Fruit fly (Drosophila melanogaster) whole organism, embryonic: Measurements from ENCODE around the gene CG9737.
A peak's percentile ranks its signal among the peaks of the same experiment; 100 is the strongest.

ENCODE experiments used
- Atf-2 ChIP-seq: fragments of 200-800 bp; sonication (Bioruptor generic); optimal IDR thresholded peaks from 2 replicates; lab custom pipeline; 2016; ENCODE audit warnings: missing biosample characterization, missing genetic modification characterization
- CG10267 ChIP-seq: fragments of 200-800 bp; sonication (Bioruptor generic); optimal IDR thresholded peaks from 2 replicates; lab custom pipeline; 2018; ENCODE audit warnings: missing biosample characterization, mild to moderate bottlenecking, missing genetic modification characterization, moderate library complexity
- CG12299 ChIP-seq: fragments of 200-800 bp; sonication (Bioruptor generic); optimal IDR thresholded peaks from 2 replicates; lab custom pipeline; 2018; ENCODE audit warnings: missing biosample characterization, mild to moderate bottlenecking, missing genetic modification characterization
- CG12744 ChIP-seq: fragments of 200-800 bp; sonication (Bioruptor generic); optimal IDR thresholded peaks from 2 replicates; lab custom pipeline; 2016; ENCODE audit warnings: missing biosample characterization, missing genetic modification characterization
- CG12942 ChIP-seq: fragments of 200-800 bp; sonication (Bioruptor generic); optimal IDR thresholded peaks from 3 replicates; lab custom pipeline; 2016; ENCODE audit warnings: missing biosample characterization, missing genetic modification characterization
- CG13775 ChIP-seq: fragments of 200-800 bp; sonication (Bioruptor generic); optimal IDR thresholded peaks from 3 replicates; lab custom pipeline; 2017; ENCODE audit warnings: missing biosample characterization, mild to moderate bottlenecking, missing genetic modification characterization
- CG16863 ChIP-seq: fragments of 200-800 bp; sonication (Bioruptor generic); optimal IDR thresholded peaks from 3 replicates; lab custom pipeline; 2016; ENCODE audit warnings: missing biosample characterization, missing genetic modification characterization
- CG17912 ChIP-seq: fragments of 200-800 bp; sonication (Bioruptor generic); optimal IDR thresholded peaks from 2 replicates; lab custom pipeline; 2018; ENCODE audit warnings: missing biosample characterization, mild to moderate bottlenecking, missing genetic modification characterization
- CG18599 ChIP-seq: fragments of 200-800 bp; sonication (Bioruptor generic); optimal IDR thresholded peaks from 3 replicates; lab custom pipeline; 2017; ENCODE audit warnings: missing biosample characterization, missing genetic modification characterization, mild to moderate bottlenecking, moderate library complexity, missing genetic modification reagents
- CG2712 ChIP-seq: fragments of 200-800 bp; optimal IDR thresholded peaks from 3 replicates; lab custom pipeline; 2019; ENCODE audit warnings: missing biosample characterization, mild to moderate bottlenecking, missing genetic modification characterization, moderate library complexity
- CG2889 ChIP-seq: fragments of 200-800 bp; sonication (Bioruptor generic); IDR thresholded peaks from 3 replicates; pipeline ENCODE4 v1.3.6; 2022; ENCODE audit warnings: missing biosample characterization, missing genetic modification characterization
- CG3065 ChIP-seq: fragments of 200-800 bp; sonication (Bioruptor generic); optimal IDR thresholded peaks from 2 replicates; lab custom pipeline; 2016; ENCODE audit warnings: missing biosample characterization, missing genetic modification characterization
- CG3838 ChIP-seq: fragments of 200-800 bp; sonication (Bioruptor generic); optimal IDR thresholded peaks from 3 replicates; lab custom pipeline; 2016; ENCODE audit warnings: missing biosample characterization, missing genetic modification characterization
- CG4617 ChIP-seq: fragments of 200-800 bp; sonication (Bioruptor generic); optimal IDR thresholded peaks from 3 replicates; lab custom pipeline; 2016; ENCODE audit warnings: missing biosample characterization, missing genetic modification characterization, borderline replicate concordance
- CG4854 ChIP-seq: fragments of 200-800 bp; sonication (Bioruptor generic); optimal IDR thresholded peaks from 2 replicates; lab custom pipeline; 2016; ENCODE audit warnings: missing biosample characterization, missing genetic modification characterization, inconsistent platforms
- CG5953 ChIP-seq: fragments of 200-800 bp; sonication (Bioruptor generic); IDR thresholded peaks from 2 replicates; pipeline ENCODE4 v1.3.6; 2022; ENCODE audit warnings: missing biosample characterization, missing genetic modification characterization
- CG6813 ChIP-seq: fragments of 200-800 bp; sonication (Bioruptor generic); optimal IDR thresholded peaks from 2 replicates; lab custom pipeline; 2017; ENCODE audit warnings: missing biosample characterization, missing genetic modification characterization, mild to moderate bottlenecking, moderate library complexity, missing genetic modification reagents
- CG7839 ChIP-seq: fragments of 200-800 bp; sonication (Bioruptor generic); optimal IDR thresholded peaks from 3 replicates; lab custom pipeline; 2018; ENCODE audit warnings: missing biosample characterization, mild to moderate bottlenecking, missing genetic modification characterization, moderate library complexity
- CG8765 ChIP-seq: fragments of 200-800 bp; sonication (Bioruptor generic); IDR thresholded peaks from 2 replicates; pipeline ENCODE4 v1.3.6; 2022; ENCODE audit warnings: missing biosample characterization, missing genetic modification characterization
- CrebB ChIP-seq: fragments of 200-800 bp; sonication (Bioruptor generic); optimal IDR thresholded peaks from 3 replicates; lab custom pipeline; 2018; ENCODE audit warnings: missing biosample characterization, mild to moderate bottlenecking, missing genetic modification characterization
- Dad ChIP-seq: fragments of 200-800 bp; sonication (Bioruptor generic); optimal IDR thresholded peaks from 3 replicates; lab custom pipeline; 2016; ENCODE audit warnings: missing biosample characterization, missing genetic modification characterization
- Drgx ChIP-seq: fragments of 200-800 bp; sonication (Bioruptor generic); IDR thresholded peaks from 2 replicates; pipeline ENCODE4 v1.3.6; 2022; ENCODE audit warnings: missing biosample characterization, missing genetic modification characterization
- Mes4 ChIP-seq: fragments of 200-800 bp; sonication (Bioruptor generic); optimal IDR thresholded peaks from 2 replicates; lab custom pipeline; 2016; ENCODE audit warnings: missing biosample characterization, missing genetic modification characterization
- Myb ChIP-seq: fragments of 200-800 bp; sonication (Bioruptor generic); optimal IDR thresholded peaks from 2 replicates; lab custom pipeline; 2016; ENCODE audit warnings: missing biosample characterization, missing genetic modification characterization
- NfI ChIP-seq: fragments of 200-800 bp; sonication (Bioruptor generic); optimal IDR thresholded peaks from 3 replicates; lab custom pipeline; 2018; ENCODE audit warnings: missing biosample characterization, mild to moderate bottlenecking, missing genetic modification characterization, moderate library complexity
- Sox100B ChIP-seq: fragments of 200-800 bp; sonication (Bioruptor generic); optimal IDR thresholded peaks from 3 replicates; lab custom pipeline; 2018; ENCODE audit warnings: missing biosample characterization, mild to moderate bottlenecking, missing genetic modification characterization
- YL-1 ChIP-seq: fragments of 200-800 bp; sonication (Bioruptor generic); optimal IDR thresholded peaks from 3 replicates; lab custom pipeline; 2017; ENCODE audit warnings: missing biosample characterization, mild to moderate bottlenecking, missing genetic modification characterization
- al ChIP-seq: fragments of 200-800 bp; sonication (Bioruptor generic); IDR thresholded peaks from 2 replicates; pipeline ENCODE4 v1.3.6; 2022; ENCODE audit warnings: missing biosample characterization, missing genetic modification characterization
- bowl ChIP-seq: fragments of 200-800 bp; sonication (Bioruptor generic); IDR thresholded peaks from 2 replicates; pipeline ENCODE4 v1.3.6; 2022; ENCODE audit warnings: missing biosample characterization, missing genetic modification characterization
- btn ChIP-seq: fragments of 200-800 bp; sonication (Bioruptor generic); optimal IDR thresholded peaks from 2 replicates; lab custom pipeline; 2016; ENCODE audit warnings: missing biosample characterization, missing genetic modification characterization
- chinmo ChIP-seq: fragments of 200-800 bp; sonication (Bioruptor generic); IDR thresholded peaks from 4 replicates; pipeline ENCODE4 v1.3.6; 2022; ENCODE audit warnings: missing biosample characterization, missing genetic modification characterization; ENCODE audit not compliant: partially characterized antibody
- cwo ChIP-seq: fragments of 200-800 bp; sonication (Bioruptor generic); optimal IDR thresholded peaks from 3 replicates; lab custom pipeline; 2017; ENCODE audit warnings: missing biosample characterization, missing genetic modification characterization, mild to moderate bottlenecking, moderate library complexity, missing genetic modification reagents
- dati ChIP-seq: fragments of 200-800 bp; sonication (Bioruptor generic); IDR thresholded peaks from 2 replicates; pipeline ENCODE4 v1.3.6; 2022; ENCODE audit warnings: missing biosample characterization, missing genetic modification characterization
- dimm ChIP-seq: fragments of 200-800 bp; sonication (Bioruptor generic); IDR thresholded peaks from 2 replicates; pipeline ENCODE4 v1.3.6; 2022; ENCODE audit warnings: missing biosample characterization, missing genetic modification characterization
- dpn ChIP-seq, 2 experiments: fragments of 200-800 bp; sonication (Bioruptor generic); optimal IDR thresholded peaks; 3 replicates each; lab custom pipeline; 2016; ENCODE audit warnings: missing biosample characterization in 2 of 2, missing genetic modification characterization in 2 of 2
- gcm2 ChIP-seq: fragments of 200-800 bp; sonication (Bioruptor generic); optimal IDR thresholded peaks from 2 replicates; lab custom pipeline; 2016; ENCODE audit warnings: missing biosample characterization, missing genetic modification characterization
- gro ChIP-seq: fragments of 200-800 bp; sonication (Bioruptor generic); optimal IDR thresholded peaks from 2 replicates; lab custom pipeline; 2016; ENCODE audit warnings: missing biosample characterization, missing genetic modification characterization
- h ChIP-seq: fragments of >200 bp; optimal IDR thresholded peaks from 2 replicates; lab custom pipeline; 2017
- jigr1 ChIP-seq: fragments of 200-800 bp; sonication (Bioruptor generic); IDR thresholded peaks from 3 replicates; pipeline ENCODE4 v1.3.6; 2022; ENCODE audit warnings: missing biosample characterization, missing genetic modification characterization
- nmo ChIP-seq: fragments of 200-800 bp; sonication (Bioruptor generic); optimal IDR thresholded peaks from 2 replicates; lab custom pipeline; 2018; ENCODE audit warnings: missing biosample characterization, mild to moderate bottlenecking, missing genetic modification characterization, moderate library complexity
- p53 ChIP-seq: fragments of 200-800 bp; sonication (Bioruptor generic); optimal IDR thresholded peaks from 2 replicates; lab custom pipeline; 2016; ENCODE audit warnings: missing biosample characterization, missing genetic modification characterization
- pfk ChIP-seq: fragments of 200-800 bp; sonication (Bioruptor generic); optimal IDR thresholded peaks from 2 replicates; lab custom pipeline; 2018; ENCODE audit warnings: missing biosample characterization, mild to moderate bottlenecking, missing genetic modification characterization, moderate library complexity
- pnt ChIP-seq: fragments of 200-800 bp; sonication (Bioruptor generic); optimal IDR thresholded peaks from 3 replicates; lab custom pipeline; 2016; ENCODE audit warnings: missing biosample characterization, missing genetic modification characterization
- sens ChIP-seq: fragments of 200-800 bp; sonication (Bioruptor generic); peaks from one replicate; lab custom pipeline; 2016; ENCODE audit warnings: missing biosample characterization, missing genetic modification characterization
- sna ChIP-seq: fragments of 200-800 bp; sonication (Bioruptor generic); IDR thresholded peaks from 2 replicates; pipeline ENCODE4 v1.3.6; 2022; ENCODE audit warnings: missing biosample characterization, missing genetic modification characterization; ENCODE audit not compliant: partially characterized antibody
- sqz ChIP-seq: fragments of 200-800 bp; sonication (Bioruptor generic); optimal IDR thresholded peaks from 3 replicates; lab custom pipeline; 2018; ENCODE audit warnings: missing biosample characterization, mild to moderate bottlenecking, missing genetic modification characterization
- tup ChIP-seq: fragments of 200-800 bp; sonication (Bioruptor generic); optimal IDR thresholded peaks from 2 replicates; lab custom pipeline; 2016; ENCODE audit warnings: missing biosample characterization, mild to moderate bottlenecking, missing genetic modification characterization, moderate library complexity
- vfl ChIP-seq: fragments of 200-800 bp; sonication (Bioruptor generic); optimal IDR thresholded peaks from 2 replicates; lab custom pipeline; 2016; ENCODE audit warnings: missing biosample characterization, missing genetic modification characterization
- wek ChIP-seq: fragments of 200-800 bp; sonication (Bioruptor generic); optimal IDR thresholded peaks from 3 replicates; lab custom pipeline; 2018; ENCODE audit warnings: missing biosample characterization, mild to moderate bottlenecking, missing genetic modification characterization, moderate library complexity
- yki ChIP-seq: fragments of >200 bp; optimal IDR thresholded peaks from 3 replicates; lab custom pipeline; 2018

CG9737 gene

DNA sequence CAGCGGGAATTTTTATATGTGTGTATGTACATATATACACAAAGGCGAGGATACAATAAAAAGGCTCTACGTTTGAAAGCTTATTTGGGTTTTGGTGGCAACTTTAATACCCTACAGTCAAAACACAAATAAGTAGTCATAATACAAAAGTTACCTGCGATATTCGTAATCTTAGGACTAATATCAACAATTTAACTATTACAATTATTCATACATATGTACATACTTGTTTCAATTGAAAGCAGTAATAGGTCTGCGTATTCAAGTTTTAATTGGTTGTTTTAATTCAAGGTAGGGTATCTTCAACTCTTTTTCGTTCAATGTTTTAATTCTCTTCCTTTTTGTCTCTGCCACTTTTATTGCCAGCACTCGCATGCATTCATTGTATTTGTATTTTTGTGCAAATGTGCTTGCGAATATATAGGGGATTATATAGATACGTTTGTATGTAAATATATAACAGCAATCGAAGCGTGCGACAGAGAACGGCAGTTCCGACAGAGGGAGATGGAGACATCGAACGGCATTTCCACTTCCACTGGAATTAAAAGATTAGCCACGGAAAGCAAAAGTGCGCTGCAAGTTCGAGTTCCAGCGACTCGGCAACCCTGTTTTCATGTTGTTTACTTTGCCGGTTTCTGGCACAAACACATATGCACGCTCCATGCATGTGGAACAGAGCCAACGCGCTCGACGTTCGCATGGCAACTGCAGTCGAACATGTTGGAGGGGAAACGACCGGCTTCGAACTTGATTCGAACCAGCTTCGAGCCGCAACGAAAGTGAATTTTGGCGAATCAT lies 33.6 kb upstream of the CG9737 start:
- TF ChIP-seq Atf-2 (peak; percentile 7), btn (no peak), yki (lab: Kevin White, UChicago) (no peak), CG16863 (peak; percentile 55), pnt (GFP tag; lab: Kevin White, UChicago) (no peak), vfl (GFP tag; lab: Kevin White, UChicago) (no peak), CG2889 (GFP tag; lab: Robert Waterston, UW) (no peak), sna (GFP tag; lab: Robert Waterston, UW) (peak; percentile 56), CG3838 (GFP tag; lab: Kevin White, UChicago) (no peak), CG17912 (peak; percentile 50), CG7839 (tag; lab: Kevin White, UChicago) (peak; percentile 38), CG13775 (GFP tag; lab: Kevin White, UChicago) (peak; percentile 32), tup (peak; percentile 36), chinmo (GFP tag; lab: Robert Waterston, UW) (peak; percentile 93), al (no peak), cwo (GFP tag; lab: Kevin White, UChicago) (no peak), CG10267 (tag; lab: Kevin White, UChicago) (no peak), sens (peak; percentile 89), nmo (GFP tag; lab: Kevin White, UChicago) (peak; percentile 24), Myb (GFP tag; lab: Kevin White, UChicago) (peak; percentile 16), h (no peak), Dad (GFP tag; lab: Kevin White, UChicago) (no peak), sqz (GFP tag; lab: Kevin White, UChicago) (no peak), NfI (GFP tag; lab: Kevin White, UChicago) (peak; percentile 56), CG5953 (GFP tag; lab: Robert Waterston, UW) (peak; percentile 31; the same call in 1 of the 2 replicates), CG12744 (no peak), jigr1 (GFP tag; lab: Robert Waterston, UW) (no peak), CG18599 (GFP tag; lab: Kevin White, UChicago) (peak; percentile 14), wek (GFP tag; lab: Kevin White, UChicago) (peak; percentile 33), CG2712 (tag; lab: Kevin White, UChicago) (peak; percentile 40), bowl (GFP tag; lab: Robert Waterston, UW) (no peak), gro (GFP tag; lab: Kevin White, UChicago) (no peak), CG8765 (no peak), gcm2 (GFP tag; lab: Kevin White, UChicago) (peak; percentile 3), YL-1 (GFP tag; lab: Kevin White, UChicago) (no peak), CG3065 (GFP tag; lab: Kevin White, UChicago) (no peak), CG4617 (GFP tag; lab: Kevin White, UChicago) (no peak), dati (peak; percentile 37; the same call in 1 of the 2 replicates), CG12942 (GFP tag; lab: Kevin White, UChicago) (peak; percentile 45), CrebB (tag; lab: Kevin White, UChicago) (peak; percentile 11), p53 (GFP tag; lab: Kevin White, UChicago) (no peak), Mes4 (peak; percentile 22), CG4854 (GFP tag; lab: Kevin White, UChicago) (peak; percentile 43), CG6813 (GFP tag; lab: Kevin White, UChicago) (peak; percentile 41), CG12299 (no peak), Sox100B (GFP tag; lab: Kevin White, UChicago) (peak; percentile 12), dpn (GFP tag; optimal IDR thresholded peaks at IDR 0.05; lab: Kevin White, UChicago) (peak; percentile 52 to 67), pfk (GFP tag; lab: Kevin White, UChicago) (no peak), dimm (GFP tag; lab: Robert Waterston, UW) (no peak), Drgx (GFP tag; lab: Robert Waterston, UW) (peak; percentile 73)
